Fruit fly (Drosophila melanogaster) whole organism, adult: ENCODE results near the gene sad.

Experiments
- CG11617 ChIP-seq: fragments of 200-800 bp; sonication (Bioruptor generic); optimal IDR thresholded peaks from 2 replicates; lab custom pipeline; 2017; ENCODE audit warnings: mild to moderate bottlenecking, missing biosample characterization, missing genetic modification reagents, missing genetic modification characterization
- CG14711 ChIP-seq: fragments of 200-800 bp; sonication (Bioruptor generic); optimal IDR thresholded peaks from 2 replicates; lab custom pipeline; 2018; ENCODE audit warnings: missing biosample characterization, mild to moderate bottlenecking, missing genetic modification characterization, moderate library complexity
- CG1620 ChIP-seq: fragments of 200-800 bp; sonication (Bioruptor generic); optimal IDR thresholded peaks from 2 replicates; lab custom pipeline; 2016; ENCODE audit warnings: missing biosample characterization, missing genetic modification characterization
- CG33017 ChIP-seq: fragments of 200-800 bp; sonication (Bioruptor generic); optimal IDR thresholded peaks from 2 replicates; lab custom pipeline; 2018; ENCODE audit warnings: missing biosample characterization, mild to moderate bottlenecking, missing genetic modification characterization, moderate library complexity
- CG5204 ChIP-seq: fragments of 200-800 bp; sonication (Bioruptor generic); optimal IDR thresholded peaks from 2 replicates; lab custom pipeline; 2016; ENCODE audit warnings: missing biosample characterization, missing genetic modification characterization
- CG7101 ChIP-seq: fragments of 200-800 bp; sonication (Bioruptor generic); optimal IDR thresholded peaks from 2 replicates; lab custom pipeline; 2018; ENCODE audit warnings: missing biosample characterization, mild to moderate bottlenecking, missing genetic modification characterization, moderate library complexity
- Crg-1 ChIP-seq: fragments of 200-800 bp; sonication (Bioruptor generic); optimal IDR thresholded peaks from 2 replicates; lab custom pipeline; 2016; ENCODE audit warnings: missing biosample characterization, missing genetic modification characterization
- Hr96 ChIP-seq: fragments of 200-800 bp; sonication (Bioruptor generic); optimal IDR thresholded peaks from 2 replicates; lab custom pipeline; 2016; ENCODE audit warnings: missing biosample characterization, missing genetic modification characterization
- kay ChIP-seq: fragments of 200-800 bp; sonication (Bioruptor generic); peaks from one replicate; lab custom pipeline; 2016; ENCODE audit warnings: missing biosample characterization, missing genetic modification characterization, borderline replicate concordance
- tj ChIP-seq: fragments of 200-800 bp; sonication (Bioruptor generic); optimal IDR thresholded peaks from 3 replicates; lab custom pipeline; 2017; ENCODE audit warnings: missing biosample characterization, mild to moderate bottlenecking, missing genetic modification characterization, moderate library complexity
- toe ChIP-seq: fragments of 200-800 bp; sonication (Bioruptor generic); optimal IDR thresholded peaks from 2 replicates; lab custom pipeline; 2016; ENCODE audit warnings: missing biosample characterization, missing genetic modification characterization

dm6 chr3R:11888038-11888567, 11.1 kb downstream of the sad start:
- no peak for TF ChIP-seq CG33017 (tag; lab: Kevin White, UChicago)
- TF ChIP-seq CG5204 = no peak
- TF ChIP-seq Crg-1 (GFP tag; lab: Kevin White, UChicago) = no peak
- no peak for TF ChIP-seq Hr96 (GFP tag; lab: Kevin White, UChicago)
- TF ChIP-seq kay = no peak
- peak; percentile 33 for TF ChIP-seq tj (GFP tag; lab: Kevin White, UChicago)
- no peak for TF ChIP-seq CG11617 (GFP tag; lab: Kevin White, UChicago)
- TF ChIP-seq CG1620 = peak; percentile 14
- no peak for TF ChIP-seq toe (GFP tag; lab: Kevin White, UChicago)
- no peak for TF ChIP-seq CG7101 (tag; lab: Kevin White, UChicago)
- peak; percentile 6 for TF ChIP-seq CG14711 (tag; lab: Kevin White, UChicago)
